Worm (Caenorhabditis elegans): ENCODE results near the gene ocr-1.

ocr-1 gene

DNA sequence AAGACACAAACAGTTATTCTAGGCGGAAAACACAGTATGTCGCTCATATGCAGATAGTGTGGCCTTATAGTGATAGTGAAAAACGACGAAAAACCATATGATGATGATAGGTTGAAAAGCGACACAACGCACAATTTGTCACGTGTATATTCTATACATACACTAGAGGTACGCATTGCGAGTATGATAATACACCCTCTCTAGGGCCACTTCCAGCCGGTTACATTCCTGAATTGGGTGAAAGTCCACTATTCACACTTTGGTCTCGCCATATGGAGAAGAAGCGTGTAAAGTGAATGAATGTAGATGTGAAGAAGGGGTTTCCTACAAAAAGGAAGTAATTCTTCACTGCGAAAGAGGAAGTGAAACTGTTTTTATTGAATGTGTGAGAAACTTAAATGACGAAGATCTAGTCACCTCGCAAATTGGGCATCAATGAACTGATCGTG lies 34.7 kb upstream of the ocr-1 start (continued):
- peak in 1 of 2 experiments; percentile 86 for TF ChIP-seq unc-62 (GFP tag; optimal IDR thresholded peaks at IDR 0.05 in 1 of 2)
- no peak for TF ChIP-seq unc-62 (tag; optimal IDR thresholded peaks at IDR 0.05)
- peak; percentile 39 for TF ChIP-seq nhr-102 (tag; optimal IDR thresholded peaks at IDR 0.05)

DNA sequence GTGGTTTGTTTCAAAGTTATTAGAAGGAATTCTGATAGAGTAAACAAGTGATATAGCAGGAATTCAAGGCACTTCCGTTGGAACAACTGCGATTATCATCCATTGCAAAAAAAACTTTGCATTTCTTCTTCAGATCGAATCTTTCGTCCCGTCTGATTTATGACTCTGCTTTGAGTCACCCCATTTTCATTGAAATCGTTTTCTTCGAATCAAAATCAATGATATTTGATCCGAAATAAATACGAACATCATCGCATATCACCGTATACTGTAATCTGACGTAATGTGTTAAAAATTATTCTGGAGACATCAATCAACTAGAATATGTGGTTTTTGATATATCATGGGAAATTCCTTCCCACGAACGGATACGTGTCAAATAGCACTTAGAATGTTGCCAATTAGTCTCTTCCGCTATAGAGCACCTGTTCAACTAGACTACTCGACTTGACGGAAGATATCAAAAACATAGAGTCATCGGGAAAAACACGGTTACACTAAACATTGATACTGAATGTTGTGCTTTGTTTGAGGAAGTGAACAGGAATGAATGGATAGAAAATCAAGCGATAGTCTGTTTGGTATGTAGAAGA lies 33.2 kb upstream of the ocr-1 start:
- TF ChIP-seq hif-1 (tag; optimal IDR thresholded peaks at IDR 0.05): peak in 1 of 2 experiments; percentile 56
- TF ChIP-seq mep-1 (tag; optimal IDR thresholded peaks at IDR 0.05): no peak
- no peak for TF ChIP-seq ama-1 (optimal IDR thresholded peaks at IDR 0.05)
- no peak for TF ChIP-seq ces-1 (GFP tag; optimal IDR thresholded peaks at IDR 0.05)
- TF ChIP-seq zfp-2 (tag; optimal IDR thresholded peaks at IDR 0.05): no peak
- TF ChIP-seq daf-16 (GFP tag; optimal IDR thresholded peaks at IDR 0.05): peak in 1 of 2 experiments; percentile 45
- no peak for TF ChIP-seq daf-16 (tag; optimal IDR thresholded peaks at IDR 0.05)
- no peak for TF ChIP-seq duxl-1 (tag; optimal IDR thresholded peaks at IDR 0.05; ENCODE audit: poor library complexity)
- peak in 1 of 2 experiments; percentile 1 for TF ChIP-seq lsy-2 (tag; optimal IDR thresholded peaks at IDR 0.05)
- peak in 1 of 2 experiments; percentile 88 for TF ChIP-seq unc-62 (GFP tag; optimal IDR thresholded peaks at IDR 0.05 in 1 of 2)
- TF ChIP-seq unc-62 (tag; optimal IDR thresholded peaks at IDR 0.05): no peak
- TF ChIP-seq zip-11 (GFP tag; IDR thresholded peaks at IDR 0.05): no peak
- TF ChIP-seq mdl-1 (tag; optimal IDR thresholded peaks at IDR 0.05): peak in 1 of 2 experiments; percentile 1
- no peak for TF ChIP-seq attf-4 (tag; optimal IDR thresholded peaks at IDR 0.05)
- peak; percentile 59 for TF ChIP-seq aha-1 (tag)
- TF ChIP-seq hlh-11 (tag; optimal IDR thresholded peaks at IDR 0.05): peak; percentile 5
- no peak for TF ChIP-seq daf-8 (GFP tag; IDR thresholded peaks at IDR 0.05)
- peak; percentile 89 for TF ChIP-seq nhr-11 (tag; optimal IDR thresholded peaks at IDR 0.05)
- no peak for TF ChIP-seq nhr-10 (tag; optimal IDR thresholded peaks at IDR 0.05)
- no peak for TF ChIP-seq ceh-28 (tag; optimal IDR thresholded peaks at IDR 0.05)
- no peak for TF ChIP-seq php-3 (GFP tag; IDR thresholded peaks at IDR 0.05)
- no peak for TF ChIP-seq nhr-111 (GFP tag; optimal IDR thresholded peaks at IDR 0.05)
- no peak for TF ChIP-seq arid-1 (GFP tag; conservative IDR thresholded peaks at IDR 0.05)
- TF ChIP-seq madf-5 (GFP tag; IDR thresholded peaks at IDR 0.05): no peak
- no peak for TF ChIP-seq nhr-48 (tag; optimal IDR thresholded peaks at IDR 0.05)
- TF ChIP-seq nhr-28 (tag; optimal IDR thresholded peaks at IDR 0.05): peak; percentile 87
- no peak for TF ChIP-seq nhr-42 (GFP tag; IDR thresholded peaks at IDR 0.05)
- no peak for TF ChIP-seq pqm-1 (tag; optimal IDR thresholded peaks at IDR 0.05)
- TF ChIP-seq lir-3 (tag; optimal IDR thresholded peaks at IDR 0.05): no peak

DNA sequence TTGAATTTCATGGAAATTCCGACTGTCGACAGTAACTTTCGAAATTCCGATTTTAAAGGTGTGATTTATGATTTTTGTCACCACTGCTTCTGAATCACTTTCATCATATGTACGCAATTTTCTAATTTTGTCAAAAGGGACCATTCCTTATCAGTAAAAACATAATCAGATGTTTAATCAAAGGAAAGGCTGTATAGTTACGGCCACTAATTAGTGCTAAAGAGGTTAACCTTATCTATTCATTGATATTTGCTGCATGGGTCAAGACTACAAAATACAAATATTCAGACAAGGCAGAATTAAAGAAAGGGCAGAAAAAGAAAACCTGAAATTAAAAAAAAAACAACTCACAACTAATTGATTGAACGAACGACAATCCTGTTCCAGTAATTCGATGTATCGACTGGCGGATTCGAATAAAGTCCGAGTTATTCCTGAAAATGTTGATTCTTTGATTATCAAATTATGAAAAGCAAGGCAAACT lies 32.1 kb upstream of the ocr-1 start, which contains the start of gene T28B11.1:
T28B11.1 (minus strand) TSS at position 434 of the 484 bp plus-strand sequence.
- TF ChIP-seq mep-1 (tag; optimal IDR thresholded peaks at IDR 0.05) (no peak), T20F7.1 (GFP tag; optimal IDR thresholded peaks at IDR 0.05) (no peak), D1046.2 (GFP tag; IDR thresholded peaks at IDR 0.05) (no peak), nhr-28 (tag; optimal IDR thresholded peaks at IDR 0.05) (peak; percentile 58), pqm-1 (tag; optimal IDR thresholded peaks at IDR 0.05) (peak; percentile 61), lin-13 (GFP tag; optimal IDR thresholded peaks at IDR 0.05) (no peak), lim-7 (GFP tag; IDR thresholded peaks at IDR 0.05) (no peak), lin-15B (tag; optimal IDR thresholded peaks at IDR 0.05) (no peak), ztf-7 (tag; optimal IDR thresholded peaks at IDR 0.05) (peak; percentile 27), dve-1 (tag; optimal IDR thresholded peaks at IDR 0.05; ENCODE audit: insufficient read depth) (peak; percentile 48)

DNA sequence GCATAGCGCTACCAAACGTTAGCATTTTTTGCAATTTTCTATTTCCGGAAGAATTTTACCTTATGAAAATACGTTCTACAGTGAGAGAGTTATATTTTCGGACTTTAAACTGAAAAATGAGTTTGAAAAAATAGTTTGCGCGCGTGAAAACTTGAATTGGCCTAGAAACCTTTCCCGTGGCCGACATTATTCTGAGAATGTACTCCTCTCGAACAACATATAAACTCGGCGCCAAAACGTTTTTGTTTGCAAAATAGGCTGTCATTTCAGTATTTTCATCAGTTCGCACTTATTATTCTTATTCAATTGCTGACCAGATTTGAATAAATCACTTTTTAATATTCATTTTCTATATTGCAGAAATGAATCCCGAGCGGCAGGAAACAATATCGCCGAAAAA lies 27.4 kb upstream of the ocr-1 start, which contains the start of the genes mre-11 and wdr-5.3:
mre-11 (minus strand) TSS at position 113 of the 400 bp plus-strand sequence.
wdr-5.3 (plus strand) TSS at position 361 of the 400 bp plus-strand sequence.
- TF ChIP-seq lir-3 (tag; optimal IDR thresholded peaks at IDR 0.05) (no peak), aly-2 (tag; optimal IDR thresholded peaks at IDR 0.05) (no peak), daf-12 (tag; optimal IDR thresholded peaks at IDR 0.05) (no peak), unc-62 (GFP tag; optimal IDR thresholded peaks at IDR 0.05 in 1 of 2) (no peak), unc-62 (tag; optimal IDR thresholded peaks at IDR 0.05) (no peak), ceh-44 (GFP tag; IDR thresholded peaks at IDR 0.05) (no peak), F44E2.7 (GFP tag; IDR thresholded peaks at IDR 0.05) (no peak), madf-5 (GFP tag; IDR thresholded peaks at IDR 0.05) (no peak), nhr-48 (tag; optimal IDR thresholded peaks at IDR 0.05) (no peak), nhr-76 (tag; optimal IDR thresholded peaks at IDR 0.05) (no peak), lsy-2 (tag; optimal IDR thresholded peaks at IDR 0.05) (no peak), F10B5.3 (tag; optimal IDR thresholded peaks at IDR 0.05) (no peak), vab-7 (GFP tag; IDR thresholded peaks at IDR 0.05) (no peak), ama-1 (optimal IDR thresholded peaks at IDR 0.05) (no peak), ceh-28 (tag; optimal IDR thresholded peaks at IDR 0.05) (no peak), saeg-2 (GFP tag; IDR thresholded peaks at IDR 0.05) (no peak), nhr-111 (GFP tag; optimal IDR thresholded peaks at IDR 0.05) (no peak), aha-1 (tag) (peak; percentile 52), mxl-3 (GFP tag; optimal IDR thresholded peaks at IDR 0.05) (peak; percentile 4), nhr-28 (tag; optimal IDR thresholded peaks at IDR 0.05) (peak; percentile 18)
